Worm (Caenorhabditis elegans) whole organism, early embryonic: ENCODE results near the gene pax-2.

ENCODE experiments used
- B0310.2 ChIP-seq: sonication (generic microtip); optimal IDR thresholded peaks from 2 replicates; lab custom pipeline; 2016; ENCODE audit warnings: mild to moderate bottlenecking, missing genetic modification characterization, missing compliant biosample characterization
- F13C5.2 ChIP-seq: sonication (generic microtip); optimal IDR thresholded peaks from 2 replicates; lab custom pipeline; 2017; ENCODE audit warnings: mild to moderate bottlenecking, missing genetic modification characterization, inconsistent platforms, missing compliant biosample characterization
- aly-1 ChIP-seq: sonication (generic microtip); optimal IDR thresholded peaks from 2 replicates; lab custom pipeline; 2016; ENCODE audit warnings: missing genetic modification characterization, missing compliant biosample characterization
- ama-1 ChIP-seq: fragments of 150-350 bp; optimal IDR thresholded peaks from 2 replicates; lab custom pipeline; 2014
- ceh-13 ChIP-seq: fragments of 200-800 bp; sonication (Bioruptor generic); optimal IDR thresholded peaks from 2 replicates; lab custom pipeline; 2018; ENCODE audit warnings: mild to moderate bottlenecking, missing genetic modification characterization, missing compliant biosample characterization
- ceh-36 ChIP-seq: sonication (generic microtip); optimal IDR thresholded peaks from 2 replicates; lab custom pipeline; 2016; ENCODE audit warnings: missing genetic modification characterization, inconsistent platforms, missing compliant biosample characterization
- ets-7 ChIP-seq: sonication (generic microtip); optimal IDR thresholded peaks from 2 replicates; lab custom pipeline; 2016; ENCODE audit warnings: missing genotype, missing genetic modification characterization, missing compliant biosample characterization
- flt-1 ChIP-seq: fragments of 200-800 bp; sonication (Bioruptor generic); IDR thresholded peaks from 2 replicates; pipeline ENCODE4 v1.3.6; 2022; ENCODE audit warnings: missing genetic modification characterization, missing compliant biosample characterization
- hmbx-1 ChIP-seq: sonication (generic microtip); optimal IDR thresholded peaks from 2 replicates; lab custom pipeline; 2016; ENCODE audit warnings: mild to moderate bottlenecking, missing genetic modification characterization, missing compliant biosample characterization
- hmg-4 ChIP-seq: fragments of 200-800 bp; sonication (Bioruptor generic); optimal IDR thresholded peaks from 2 replicates; lab custom pipeline; 2018; ENCODE audit warnings: mild to moderate bottlenecking, missing genetic modification characterization, missing compliant biosample characterization
- hnd-1 ChIP-seq: sonication (generic microtip); optimal IDR thresholded peaks from 2 replicates; lab custom pipeline; 2016; ENCODE audit warnings: missing genetic modification characterization, missing compliant biosample characterization
- pes-1 ChIP-seq: fragments of 200-800 bp; sonication (Bioruptor generic); IDR thresholded peaks from 2 replicates; pipeline ENCODE4 v1.3.6; 2022; ENCODE audit warnings: missing genetic modification reagents, missing genetic modification characterization, missing compliant biosample characterization
- scrt-1 ChIP-seq: fragments of 200-800 bp; sonication (Bioruptor generic); IDR thresholded peaks from 2 replicates; pipeline ENCODE4 v1.3.6; 2022; ENCODE audit warnings: missing genetic modification characterization, missing compliant biosample characterization
- sea-1 ChIP-seq: fragments of 200-800 bp; sonication (Bioruptor generic); conservative IDR thresholded peaks from 2 replicates; pipeline ENCODE4 v1.3.6; 2022; ENCODE audit warnings: missing genetic modification characterization, missing compliant biosample characterization
- tbx-11 ChIP-seq: fragments of 200-800 bp; sonication (Bioruptor generic); IDR thresholded peaks from 2 replicates; pipeline ENCODE4 v1.3.6; 2022; ENCODE audit warnings: missing genetic modification characterization, missing compliant biosample characterization
- tbx-37 ChIP-seq: fragments of 200-800 bp; sonication (Bioruptor generic); conservative IDR thresholded peaks from 2 replicates; pipeline ENCODE4 v1.3.6; 2022; ENCODE audit warnings: missing genetic modification reagents, missing genetic modification characterization, missing compliant biosample characterization
- tra-4 ChIP-seq: sonication (generic microtip); optimal IDR thresholded peaks from 2 replicates; lab custom pipeline; 2017; ENCODE audit warnings: missing genetic modification characterization, missing compliant biosample characterization

pax-2 gene

ce11 chrIV:4176659-4177058 is 27.5 kb downstream of the pax-2 start:
- TF ChIP-seq hnd-1 (tag; lab: Kevin White, UChicago), result no peak
- TF ChIP-seq tbx-37, result no peak
- TF ChIP-seq scrt-1, result no peak
- TF ChIP-seq pes-1, result no peak
- TF ChIP-seq tra-4 (tag; lab: Kevin White, UChicago), result no peak
- TF ChIP-seq F13C5.2 (tag; lab: Kevin White, UChicago), result no peak
- no peak for TF ChIP-seq aly-1 (tag; lab: Kevin White, UChicago)
- no peak for TF ChIP-seq flt-1 (GFP tag; lab: Robert Waterston, UW)
- TF ChIP-seq tbx-11 (GFP tag; lab: Robert Waterston, UW), result no peak
- TF ChIP-seq ceh-36 (tag; lab: Kevin White, UChicago), result no peak
- no peak for TF ChIP-seq ceh-13 (GFP tag; lab: Kevin White, UChicago)
- no peak for TF ChIP-seq B0310.2 (tag; lab: Kevin White, UChicago)
- no peak for TF ChIP-seq ama-1 (lab: Kevin White, UChicago)
- no peak for TF ChIP-seq hmbx-1 (tag; lab: Kevin White, UChicago)
- no peak for TF ChIP-seq hmg-4
- TF ChIP-seq sea-1 (GFP tag; lab: Robert Waterston, UW), result no peak
- no peak for TF ChIP-seq ets-7 (tag; lab: Kevin White, UChicago)

- TF ChIP-seq tra-4 (tag; lab: Kevin White, UChicago), result no peak
- no peak for TF ChIP-seq ceh-13 (GFP tag; lab: Kevin White, UChicago)
- TF ChIP-seq hmbx-1 (tag; lab: Kevin White, UChicago), result no peak
- no peak for TF ChIP-seq F13C5.2 (tag; lab: Kevin White, UChicago)
- no peak for TF ChIP-seq tbx-37
- no peak for TF ChIP-seq hmg-4
- TF ChIP-seq ets-7 (tag; lab: Kevin White, UChicago), result no peak
- no peak for TF ChIP-seq hnd-1 (tag; lab: Kevin White, UChicago)
- no peak for TF ChIP-seq aly-1 (tag; lab: Kevin White, UChicago)
- no peak for TF ChIP-seq pes-1
- no peak for TF ChIP-seq B0310.2 (tag; lab: Kevin White, UChicago)
- no peak for TF ChIP-seq scrt-1
- no peak for TF ChIP-seq tbx-11 (GFP tag; lab: Robert Waterston, UW)
- no peak for TF ChIP-seq sea-1 (GFP tag; lab: Robert Waterston, UW)
- no peak for TF ChIP-seq ama-1 (lab: Kevin White, UChicago)
Observed at ce11 chrIV:4176088-4176487, 28.1 kb downstream of the pax-2 start, which contains the start of gene dnj-15. Gene dnj-15, plus strand, starts transcription at chrIV:4176388.

ce11 chrIV:4173789-4174188 is 30.4 kb downstream of the pax-2 start, which contains the start of gene rnp-3:
Gene rnp-3, plus strand, starts transcription at chrIV:4174089.
- TF ChIP-seq tra-4 (tag; lab: Kevin White, UChicago) (no peak), ceh-36 (tag; lab: Kevin White, UChicago) (no peak), hmg-4 (no peak)

- TF ChIP-seq pes-1 (no peak), ets-7 (tag; lab: Kevin White, UChicago) (no peak), scrt-1 (no peak), ceh-13 (GFP tag; lab: Kevin White, UChicago) (no peak), hnd-1 (tag; lab: Kevin White, UChicago) (no peak), tbx-11 (GFP tag; lab: Robert Waterston, UW) (no peak), F13C5.2 (tag; lab: Kevin White, UChicago) (no peak), flt-1 (GFP tag; lab: Robert Waterston, UW) (no peak), aly-1 (tag; lab: Kevin White, UChicago) (no peak), hmbx-1 (tag; lab: Kevin White, UChicago) (no peak), ceh-36 (tag; lab: Kevin White, UChicago) (no peak), ama-1 (lab: Kevin White, UChicago) (no peak)
Observed at ce11 chrIV:4172242-4172641, 31.9 kb downstream of the pax-2 start.

ce11 chrIV:4171531-4172163 is 32.5 kb downstream of the pax-2 start, which contains the start of the genes K08D10.13 and rnp-2:
Gene K08D10.13, minus strand, starts transcription at chrIV:4171581.
Gene rnp-2, plus strand, starts transcription at chrIV:4172076.
- TF ChIP-seq hnd-1 (tag; lab: Kevin White, UChicago) (no peak), tbx-37 (0 out of 2 replicates have a peak, but pooled peaks have one; percentile 27), tbx-11 (GFP tag; lab: Robert Waterston, UW) (no peak)

- no peak for TF ChIP-seq sea-1 (GFP tag; lab: Robert Waterston, UW)
- TF ChIP-seq hmbx-1 (tag; lab: Kevin White, UChicago), result no peak
- TF ChIP-seq tbx-11 (GFP tag; lab: Robert Waterston, UW), result no peak
Observed at ce11 chrIV:4167296-4167695, 36.9 kb downstream of the pax-2 start.

- TF ChIP-seq B0310.2 (tag; lab: Kevin White, UChicago) (no peak), F13C5.2 (tag; lab: Kevin White, UChicago) (no peak), tbx-37 (no peak), tbx-11 (GFP tag; lab: Robert Waterston, UW) (no peak), ceh-36 (tag; lab: Kevin White, UChicago) (no peak), ceh-13 (GFP tag; lab: Kevin White, UChicago) (no peak), sea-1 (GFP tag; lab: Robert Waterston, UW) (no peak), pes-1 (no peak), hmg-4 (no peak), scrt-1 (no peak), hmbx-1 (tag; lab: Kevin White, UChicago) (no peak), ama-1 (lab: Kevin White, UChicago) (no peak), aly-1 (tag; lab: Kevin White, UChicago) (no peak), tra-4 (tag; lab: Kevin White, UChicago) (no peak), flt-1 (GFP tag; lab: Robert Waterston, UW) (no peak), hnd-1 (tag; lab: Kevin White, UChicago) (no peak), ets-7 (tag; lab: Kevin White, UChicago) (no peak)
Observed at ce11 chrIV:4164392-4164791, 39.8 kb downstream of the pax-2 start, which contains the start of gene scrm-8. Gene scrm-8, plus strand, starts transcription at chrIV:4164692.
